Worm (Caenorhabditis elegans): ENCODE results near the gene C25D7.16.

- TF ChIP-seq unc-62 (GFP tag; optimal IDR thresholded peaks at IDR 0.05), result no peak
- no peak for TF ChIP-seq xnd-1 (tag; optimal IDR thresholded peaks at IDR 0.05)
- no peak for TF ChIP-seq madf-8 (GFP tag; conservative IDR thresholded peaks at IDR 0.05)
- peak; percentile 54 for TF ChIP-seq madf-6 (GFP tag; IDR thresholded peaks at IDR 0.05)
- TF ChIP-seq ceh-58 (GFP tag; IDR thresholded peaks at IDR 0.05), result no peak
- TF ChIP-seq lir-1 (GFP tag; conservative IDR thresholded peaks at IDR 0.05), result no peak
- TF ChIP-seq Y67H2A.10 (GFP tag; conservative IDR thresholded peaks at IDR 0.05), result no peak
- no peak for TF ChIP-seq somi-1 (GFP tag; optimal IDR thresholded peaks at IDR 0.05)
Observed at ce11 chrV:15082291-15082690, 26.3 kb downstream of the C25D7.16 start, which contains the start of the genes C01G10.10 and C01G10.9.

Measured in whole organism, young adult.